Worm (Caenorhabditis elegans) whole organism, early embryonic: ENCODE measurements around the gene F09C8.2.

ENCODE experiments used
- B0310.2 ChIP-seq: sonication (generic microtip); optimal IDR thresholded peaks from 2 replicates; lab custom pipeline; 2016; ENCODE audit warnings: mild to moderate bottlenecking, missing genetic modification characterization, missing compliant biosample characterization
- F13C5.2 ChIP-seq: sonication (generic microtip); optimal IDR thresholded peaks from 2 replicates; lab custom pipeline; 2017; ENCODE audit warnings: mild to moderate bottlenecking, missing genetic modification characterization, inconsistent platforms, missing compliant biosample characterization
- aly-1 ChIP-seq: sonication (generic microtip); optimal IDR thresholded peaks from 2 replicates; lab custom pipeline; 2016; ENCODE audit warnings: missing genetic modification characterization, missing compliant biosample characterization
- ama-1 ChIP-seq: fragments of 150-350 bp; optimal IDR thresholded peaks from 2 replicates; lab custom pipeline; 2014
- ceh-13 ChIP-seq: fragments of 200-800 bp; sonication (Bioruptor generic); optimal IDR thresholded peaks from 2 replicates; lab custom pipeline; 2018; ENCODE audit warnings: mild to moderate bottlenecking, missing genetic modification characterization, missing compliant biosample characterization
- ceh-36 ChIP-seq: sonication (generic microtip); optimal IDR thresholded peaks from 2 replicates; lab custom pipeline; 2016; ENCODE audit warnings: missing genetic modification characterization, inconsistent platforms, missing compliant biosample characterization
- ets-7 ChIP-seq: sonication (generic microtip); optimal IDR thresholded peaks from 2 replicates; lab custom pipeline; 2016; ENCODE audit warnings: missing genotype, missing genetic modification characterization, missing compliant biosample characterization
- flt-1 ChIP-seq: fragments of 200-800 bp; sonication (Bioruptor generic); IDR thresholded peaks from 2 replicates; pipeline ENCODE4 v1.3.6; 2022; ENCODE audit warnings: missing genetic modification characterization, missing compliant biosample characterization
- hmbx-1 ChIP-seq: sonication (generic microtip); optimal IDR thresholded peaks from 2 replicates; lab custom pipeline; 2016; ENCODE audit warnings: mild to moderate bottlenecking, missing genetic modification characterization, missing compliant biosample characterization
- hmg-4 ChIP-seq: fragments of 200-800 bp; sonication (Bioruptor generic); optimal IDR thresholded peaks from 2 replicates; lab custom pipeline; 2018; ENCODE audit warnings: mild to moderate bottlenecking, missing genetic modification characterization, missing compliant biosample characterization
- hnd-1 ChIP-seq: sonication (generic microtip); optimal IDR thresholded peaks from 2 replicates; lab custom pipeline; 2016; ENCODE audit warnings: missing genetic modification characterization, missing compliant biosample characterization
- pes-1 ChIP-seq: fragments of 200-800 bp; sonication (Bioruptor generic); IDR thresholded peaks from 2 replicates; pipeline ENCODE4 v1.3.6; 2022; ENCODE audit warnings: missing genetic modification reagents, missing genetic modification characterization, missing compliant biosample characterization
- scrt-1 ChIP-seq: fragments of 200-800 bp; sonication (Bioruptor generic); IDR thresholded peaks from 2 replicates; pipeline ENCODE4 v1.3.6; 2022; ENCODE audit warnings: missing genetic modification characterization, missing compliant biosample characterization
- sea-1 ChIP-seq: fragments of 200-800 bp; sonication (Bioruptor generic); conservative IDR thresholded peaks from 2 replicates; pipeline ENCODE4 v1.3.6; 2022; ENCODE audit warnings: missing genetic modification characterization, missing compliant biosample characterization
- tbx-11 ChIP-seq: fragments of 200-800 bp; sonication (Bioruptor generic); IDR thresholded peaks from 2 replicates; pipeline ENCODE4 v1.3.6; 2022; ENCODE audit warnings: missing genetic modification characterization, missing compliant biosample characterization
- tbx-37 ChIP-seq: fragments of 200-800 bp; sonication (Bioruptor generic); conservative IDR thresholded peaks from 2 replicates; pipeline ENCODE4 v1.3.6; 2022; ENCODE audit warnings: missing genetic modification reagents, missing genetic modification characterization, missing compliant biosample characterization
- tra-4 ChIP-seq: sonication (generic microtip); optimal IDR thresholded peaks from 2 replicates; lab custom pipeline; 2017; ENCODE audit warnings: missing genetic modification characterization, missing compliant biosample characterization

F09C8.2 gene

DNA sequence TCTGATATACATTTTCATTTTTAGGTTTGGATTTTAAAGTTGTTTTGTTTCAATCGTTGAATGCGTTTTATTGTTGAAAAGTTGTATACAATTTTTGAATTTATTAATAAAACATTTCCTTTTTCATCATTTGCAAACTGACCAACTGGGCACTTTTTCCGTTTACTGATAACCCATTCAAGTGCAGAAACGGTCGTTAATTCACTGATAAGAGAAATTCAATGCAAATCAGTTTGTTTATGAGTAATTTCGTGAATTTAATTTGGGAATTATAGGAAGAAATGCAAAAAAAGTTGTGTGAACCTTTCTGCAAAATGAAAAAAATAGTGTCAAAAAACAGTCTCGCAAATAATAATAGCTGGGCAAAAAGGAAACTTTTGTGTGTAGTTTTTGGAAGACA lies 19.7 kb upstream of the F09C8.2 start:
- TF ChIP-seq pes-1 = no peak
- TF ChIP-seq scrt-1 (GFP tag; lab: Robert Waterston, UW) = no peak
- TF ChIP-seq sea-1 = no peak
- no peak for TF ChIP-seq aly-1 (tag; lab: Kevin White, UChicago)
- TF ChIP-seq F13C5.2 (tag; lab: Kevin White, UChicago) = no peak
- no peak for TF ChIP-seq ceh-36 (tag; lab: Kevin White, UChicago)
- no peak for TF ChIP-seq ets-7 (tag; lab: Kevin White, UChicago)
- no peak for TF ChIP-seq flt-1 (GFP tag; lab: Robert Waterston, UW)
- no peak for TF ChIP-seq tbx-11
- no peak for TF ChIP-seq tbx-37 (GFP tag; lab: Robert Waterston, UW)

DNA sequence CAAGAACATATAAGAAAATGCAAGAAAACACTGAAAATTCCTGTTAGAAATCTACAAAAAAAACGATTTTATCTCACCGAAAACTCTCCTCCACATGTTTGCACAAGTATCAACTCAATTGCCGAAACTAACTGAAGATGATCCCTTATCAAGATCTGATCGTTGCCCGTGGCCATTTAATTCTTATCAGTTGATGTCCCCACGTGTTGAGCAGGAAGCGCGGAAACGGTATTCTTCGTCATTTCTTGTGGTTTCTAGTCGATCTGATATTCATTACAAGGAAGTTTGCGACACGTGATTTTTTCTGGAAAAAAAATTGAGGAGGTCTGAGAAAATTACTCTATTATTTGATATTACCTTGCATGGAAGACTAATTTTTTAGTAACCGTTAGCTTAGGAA lies 16.6 kb upstream of the F09C8.2 start, which contains the start of gene F09C8.1:
TSS of gene F09C8.1 (minus strand) at position 123 of the 400 bp plus-strand sequence.
- TF ChIP-seq tra-4 (tag; lab: Kevin White, UChicago) (no peak), B0310.2 (tag; lab: Kevin White, UChicago) (no peak), ets-7 (tag; lab: Kevin White, UChicago) (no peak), pes-1 (no peak), scrt-1 (GFP tag; lab: Robert Waterston, UW) (no peak), ceh-36 (tag; lab: Kevin White, UChicago) (no peak), hmbx-1 (no peak), tbx-37 (GFP tag; lab: Robert Waterston, UW) (no peak)

DNA sequence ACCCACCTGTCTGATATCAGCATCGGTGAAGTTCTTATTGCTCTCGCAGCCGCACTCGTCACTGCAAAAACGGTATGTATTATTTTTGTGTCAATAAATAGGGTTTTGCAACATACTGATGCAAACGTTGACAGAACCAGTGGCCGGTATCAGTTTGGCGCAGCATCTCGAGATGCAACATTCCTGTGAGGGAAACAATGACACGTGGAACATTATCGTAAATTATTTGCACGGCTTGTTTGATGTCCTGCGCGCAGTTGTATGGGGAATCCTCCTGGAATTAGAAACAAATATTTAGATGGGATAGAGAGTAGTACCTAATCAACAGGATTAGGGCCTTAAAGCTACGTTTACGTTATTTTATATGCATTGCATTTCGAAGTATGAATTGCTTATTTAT lies 14.1 kb upstream of the F09C8.2 start:
- TF ChIP-seq flt-1 (GFP tag; lab: Robert Waterston, UW) (no peak), ama-1 (no peak), F13C5.2 (tag; lab: Kevin White, UChicago) (no peak), sea-1 (no peak), B0310.2 (tag; lab: Kevin White, UChicago) (no peak)

DNA sequence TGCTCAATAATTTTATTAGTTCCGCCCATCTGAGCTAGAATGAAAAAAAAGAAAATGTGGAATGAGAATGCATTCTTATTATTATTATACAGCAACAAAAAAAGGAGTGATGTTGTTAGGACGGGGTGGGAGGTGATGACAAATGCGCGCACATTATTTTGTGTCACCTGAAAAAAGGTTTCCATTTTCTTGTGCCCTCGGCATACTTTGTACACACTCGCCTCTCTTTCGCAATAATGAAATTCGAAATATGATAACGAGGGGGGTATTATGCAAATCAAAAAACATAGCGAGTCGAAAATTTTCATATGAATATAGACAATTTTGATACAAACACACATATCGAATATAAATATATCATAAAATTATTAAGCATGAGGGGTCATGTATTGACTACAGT lies 12.5 kb upstream of the F09C8.2 start:
- TF ChIP-seq sea-1 = no peak
- TF ChIP-seq ets-7 (tag; lab: Kevin White, UChicago) = no peak
- no peak for TF ChIP-seq flt-1 (GFP tag; lab: Robert Waterston, UW)
- TF ChIP-seq tra-4 (tag; lab: Kevin White, UChicago) = no peak
- TF ChIP-seq scrt-1 (GFP tag; lab: Robert Waterston, UW) = no peak
- TF ChIP-seq hnd-1 (tag; lab: Kevin White, UChicago) = no peak
- TF ChIP-seq tbx-37 (GFP tag; lab: Robert Waterston, UW) = no peak
- no peak for TF ChIP-seq hmbx-1
- TF ChIP-seq hmg-4 = no peak
- no peak for TF ChIP-seq ama-1
- no peak for TF ChIP-seq F13C5.2 (tag; lab: Kevin White, UChicago)
- TF ChIP-seq pes-1 = no peak
- no peak for TF ChIP-seq ceh-13 (GFP tag; lab: Kevin White, UChicago)
- TF ChIP-seq tbx-11 = no peak
- no peak for TF ChIP-seq B0310.2 (tag; lab: Kevin White, UChicago)
- no peak for TF ChIP-seq aly-1 (tag; lab: Kevin White, UChicago)
- no peak for TF ChIP-seq ceh-36 (tag; lab: Kevin White, UChicago)

DNA sequence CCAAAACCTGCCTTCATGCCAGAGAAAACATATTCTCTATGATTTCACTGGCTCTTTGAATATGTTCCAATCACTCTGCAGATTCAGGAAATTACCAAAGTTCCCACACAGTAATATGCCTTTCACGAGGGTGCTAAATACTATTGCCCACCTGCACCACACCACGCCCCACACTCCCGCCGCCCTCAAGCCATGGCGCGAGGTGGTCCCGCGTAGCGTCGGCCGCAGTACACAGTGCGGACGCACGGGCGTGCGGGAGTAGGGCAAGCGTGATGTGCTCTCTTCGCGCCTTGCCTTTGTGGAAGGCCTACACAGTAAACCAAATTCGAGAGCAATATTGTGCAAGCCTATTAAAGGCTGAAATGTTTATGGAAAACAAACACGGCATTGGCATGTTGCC lies 10.7 kb upstream of the F09C8.2 start:
- no peak for TF ChIP-seq ceh-13 (GFP tag; lab: Kevin White, UChicago)
- no peak for TF ChIP-seq tbx-11
- TF ChIP-seq ets-7 (tag; lab: Kevin White, UChicago) = no peak
- TF ChIP-seq sea-1 = no peak
- no peak for TF ChIP-seq ama-1
- no peak for TF ChIP-seq ceh-36 (tag; lab: Kevin White, UChicago)
- no peak for TF ChIP-seq aly-1 (tag; lab: Kevin White, UChicago)
- TF ChIP-seq hmg-4 = no peak

DNA sequence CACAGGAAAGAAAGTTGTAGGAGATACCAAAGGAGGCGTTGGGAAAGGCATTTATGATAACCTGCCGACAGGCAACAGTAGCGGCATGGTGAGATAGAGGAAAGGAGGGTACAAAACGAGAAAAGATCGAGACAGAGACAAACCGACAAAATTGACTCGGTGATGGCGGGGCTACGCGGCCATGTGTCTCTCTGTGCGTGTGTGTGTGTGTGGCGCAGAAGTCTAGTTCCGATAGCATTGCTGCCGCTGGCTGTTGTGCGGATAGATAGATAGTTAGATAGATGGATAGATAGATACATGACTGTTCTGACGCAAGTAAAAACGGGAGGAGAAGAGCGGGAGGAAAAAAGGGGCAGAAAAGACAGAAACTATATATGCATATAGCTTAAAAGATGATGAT lies 10.1 kb upstream of the F09C8.2 start:
- no peak for TF ChIP-seq tbx-11
- TF ChIP-seq hnd-1 (tag; lab: Kevin White, UChicago) = no peak
- TF ChIP-seq ets-7 (tag; lab: Kevin White, UChicago) = no peak
- TF ChIP-seq F13C5.2 (tag; lab: Kevin White, UChicago) = peak; percentile 2
- TF ChIP-seq aly-1 (tag; lab: Kevin White, UChicago) = no peak
- no peak for TF ChIP-seq sea-1
- TF ChIP-seq hmg-4 = peak; percentile 47
- no peak for TF ChIP-seq ceh-36 (tag; lab: Kevin White, UChicago)
- TF ChIP-seq flt-1 (GFP tag; lab: Robert Waterston, UW) = 0 out of 2 replicates have a peak, but pooled peaks have one; percentile 5
- no peak for TF ChIP-seq ceh-13 (GFP tag; lab: Kevin White, UChicago)

DNA sequence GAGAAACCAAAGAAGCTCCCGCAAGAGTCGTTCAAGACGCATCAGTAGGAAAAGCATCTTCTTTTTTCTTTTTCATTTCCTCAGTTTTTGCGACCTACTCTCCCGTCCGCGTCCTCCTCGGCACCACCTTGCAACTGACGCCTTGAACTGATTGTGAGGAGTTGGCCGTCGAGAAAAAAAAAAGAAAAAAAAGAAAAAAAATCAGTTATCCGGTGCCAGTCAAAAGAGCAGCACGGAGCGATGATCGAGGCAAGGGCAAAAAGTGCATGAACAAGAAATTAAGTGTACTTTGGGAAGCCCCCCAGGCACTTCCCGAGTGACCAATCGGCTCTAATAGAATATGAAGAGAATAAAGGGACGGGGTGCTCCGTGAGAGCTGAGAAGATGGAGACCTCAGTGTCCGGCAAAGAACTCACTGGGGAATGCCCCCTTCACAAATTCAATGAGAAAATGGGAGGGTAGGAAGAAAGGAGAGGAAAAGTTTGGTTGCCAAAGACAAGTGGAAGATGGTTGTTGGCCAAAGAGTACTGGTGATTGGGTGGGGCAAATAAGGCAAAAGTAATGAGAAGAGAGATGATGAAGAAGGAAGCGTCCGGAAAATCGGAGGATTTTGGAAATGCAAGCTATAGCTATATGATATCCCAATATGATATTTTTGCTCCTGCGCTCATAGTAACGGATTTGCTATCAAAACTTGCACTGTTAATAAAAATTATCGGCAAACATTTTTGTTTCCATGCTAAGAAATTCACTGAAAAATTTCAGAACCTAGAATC lies 8.6 kb upstream of the F09C8.2 start:
- TF ChIP-seq hmg-4 = no peak
- TF ChIP-seq ceh-13 (GFP tag; lab: Kevin White, UChicago) = no peak
- TF ChIP-seq aly-1 (tag; lab: Kevin White, UChicago) = no peak
- no peak for TF ChIP-seq ceh-36 (tag; lab: Kevin White, UChicago)
- TF ChIP-seq F13C5.2 (tag; lab: Kevin White, UChicago) = no peak
- TF ChIP-seq pes-1 = no peak
- no peak for TF ChIP-seq tra-4 (tag; lab: Kevin White, UChicago)
- no peak for TF ChIP-seq scrt-1 (GFP tag; lab: Robert Waterston, UW)
- TF ChIP-seq tbx-37 (GFP tag; lab: Robert Waterston, UW) = no peak
- TF ChIP-seq B0310.2 (tag; lab: Kevin White, UChicago) = no peak
- TF ChIP-seq ama-1 = no peak
- TF ChIP-seq hmbx-1 = no peak
- TF ChIP-seq tbx-11 = no peak
- TF ChIP-seq hnd-1 (tag; lab: Kevin White, UChicago) = no peak
- no peak for TF ChIP-seq flt-1 (GFP tag; lab: Robert Waterston, UW)
- no peak for TF ChIP-seq sea-1
- TF ChIP-seq ets-7 (tag; lab: Kevin White, UChicago) = no peak
